Fruit fly (Drosophila melanogaster): Measurements from ENCODE around the gene CG9331.
A peak's percentile ranks its signal among the peaks of the same experiment; 100 is the strongest.

The CG9331 gene

DNA sequence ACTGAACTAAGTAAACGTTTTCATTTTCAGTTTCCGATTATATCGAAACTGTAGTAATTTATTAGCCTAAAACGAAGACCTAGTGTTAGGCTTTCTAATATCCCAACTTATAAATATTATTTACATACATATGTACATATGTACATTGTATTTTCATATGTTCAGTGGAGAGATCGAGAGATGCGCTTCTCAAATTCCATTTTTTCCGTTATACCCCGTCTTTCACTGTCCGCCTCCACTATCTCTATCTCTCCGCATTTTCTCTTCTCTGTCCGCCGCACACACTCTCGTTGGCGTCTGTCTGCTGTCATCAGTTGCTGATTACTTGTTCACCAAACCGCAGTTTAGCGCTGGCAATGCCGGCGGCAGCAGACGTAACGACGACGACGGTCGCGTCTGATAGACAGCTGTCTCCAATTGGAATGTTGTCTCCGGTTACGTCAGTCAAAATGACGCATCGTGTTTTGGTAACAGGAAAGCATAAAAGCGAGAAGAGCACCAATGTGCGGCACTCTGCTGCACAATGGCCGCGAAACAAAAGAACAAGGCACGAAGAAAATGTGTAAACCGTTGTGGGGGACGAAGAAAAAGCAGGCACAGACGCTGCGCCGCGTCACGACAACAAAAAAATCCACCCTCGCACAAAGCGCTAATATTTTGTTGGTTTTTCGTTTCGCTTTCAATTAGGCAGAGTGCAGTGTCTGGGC, at the start of gene CG9331:
Gene CG9331 (plus strand): TSS at position 340 of the 707 bp plus-strand sequence.
- TF ChIP-seq pan (optimal IDR thresholded peaks at IDR 0.05): no peak
- TF ChIP-seq EcR (GFP tag; optimal IDR thresholded peaks at IDR 0.05): no peak
- TF ChIP-seq Dll (optimal IDR thresholded peaks at IDR 0.05): no peak
- no peak for TF ChIP-seq usp (GFP tag; optimal IDR thresholded peaks at IDR 0.05)
- TF ChIP-seq psq (optimal IDR thresholded peaks at IDR 0.05): no peak
- TF ChIP-seq CG8478 (optimal IDR thresholded peaks at IDR 0.05): no peak

dm6 chr2L:20773453-20774054, 49.1 kb upstream of the CG9331 start:
- TF ChIP-seq CG8478 (optimal IDR thresholded peaks at IDR 0.05) (no peak), EcR (GFP tag; optimal IDR thresholded peaks at IDR 0.05) (no peak), Dll (optimal IDR thresholded peaks at IDR 0.05) (no peak), psq (optimal IDR thresholded peaks at IDR 0.05) (no peak), pan (optimal IDR thresholded peaks at IDR 0.05) (no peak), usp (GFP tag; optimal IDR thresholded peaks at IDR 0.05) (no peak)

DNA sequence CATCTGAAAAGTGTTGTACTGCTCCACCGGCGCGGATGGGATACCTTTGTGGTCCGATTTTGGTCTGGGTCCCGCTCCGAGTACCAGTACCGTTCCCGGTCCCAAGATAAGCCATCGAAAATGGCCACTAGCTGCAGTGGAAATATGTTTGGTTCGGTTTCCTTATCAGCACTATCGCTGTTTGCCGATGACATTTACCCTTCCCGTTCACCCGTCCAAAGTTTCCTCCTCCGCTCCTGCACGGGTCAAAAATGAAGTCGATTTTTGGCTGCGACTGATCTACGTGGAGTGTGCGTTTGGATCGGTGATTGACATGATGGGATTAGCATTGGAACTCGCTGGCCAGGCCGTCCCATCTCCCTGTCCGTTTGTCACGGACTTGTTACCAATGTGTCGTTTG, 48.2 kb upstream of the CG9331 start:
- TF ChIP-seq pan (optimal IDR thresholded peaks at IDR 0.05) (no peak), usp (GFP tag; optimal IDR thresholded peaks at IDR 0.05) (no peak), EcR (GFP tag; optimal IDR thresholded peaks at IDR 0.05) (no peak), psq (optimal IDR thresholded peaks at IDR 0.05) (no peak), CG8478 (optimal IDR thresholded peaks at IDR 0.05) (no peak), Dll (optimal IDR thresholded peaks at IDR 0.05) (no peak)

DNA sequence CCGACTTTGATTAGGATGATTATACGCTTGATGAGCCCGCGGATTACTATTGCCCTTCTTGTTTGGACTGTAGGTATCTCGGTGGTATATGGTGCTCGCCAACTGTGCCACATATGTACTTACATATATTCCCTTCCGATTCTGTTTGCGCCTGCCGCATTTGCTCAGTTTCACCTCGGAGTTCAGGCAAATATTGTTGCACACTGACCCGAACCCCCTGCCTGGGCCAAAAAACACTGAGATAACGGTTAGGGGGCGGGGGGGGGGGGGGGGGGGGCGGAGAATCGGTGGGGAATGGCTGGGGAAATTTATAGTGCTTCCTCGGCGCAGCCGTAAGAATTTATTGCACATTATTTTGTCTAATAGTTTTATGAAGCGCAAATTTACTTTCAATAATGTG, 46.7 kb upstream of the CG9331 start:
- TF ChIP-seq Dll (optimal IDR thresholded peaks at IDR 0.05): no peak
- no peak for TF ChIP-seq CG8478 (optimal IDR thresholded peaks at IDR 0.05)
- TF ChIP-seq EcR (GFP tag; optimal IDR thresholded peaks at IDR 0.05): no peak
- no peak for TF ChIP-seq pan (optimal IDR thresholded peaks at IDR 0.05)
- no peak for TF ChIP-seq psq (optimal IDR thresholded peaks at IDR 0.05)
- no peak for TF ChIP-seq usp (GFP tag; optimal IDR thresholded peaks at IDR 0.05)

DNA sequence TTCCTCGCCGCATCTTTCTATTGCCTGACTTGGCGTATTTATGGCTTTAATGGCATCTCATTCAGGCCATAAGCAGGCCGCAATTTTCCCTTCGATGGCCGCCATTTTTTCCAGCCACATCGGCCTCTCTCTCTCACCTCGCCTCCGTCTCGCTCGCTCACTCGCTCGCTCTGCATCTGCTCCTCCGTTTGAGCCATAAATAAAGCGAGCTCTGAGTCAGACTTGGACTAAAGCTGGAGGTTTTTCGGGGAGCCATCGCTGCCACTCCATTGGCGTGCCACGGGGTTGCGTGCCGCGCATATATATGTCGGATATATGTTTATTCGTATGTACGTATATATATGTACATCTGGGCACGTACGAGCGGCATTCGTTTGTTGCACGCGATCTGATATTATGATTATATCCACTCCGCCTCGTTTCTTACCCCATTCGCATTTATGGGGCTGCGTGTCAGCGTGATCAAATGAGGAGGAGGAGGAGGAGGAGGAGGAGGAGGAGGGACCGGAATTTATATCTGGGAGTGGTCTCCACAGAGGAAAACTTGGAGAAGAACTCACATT, 45.6 kb upstream of the CG9331 start:
- no peak for TF ChIP-seq EcR (GFP tag; optimal IDR thresholded peaks at IDR 0.05)
- no peak for TF ChIP-seq pan (optimal IDR thresholded peaks at IDR 0.05)
- TF ChIP-seq CG8478 (optimal IDR thresholded peaks at IDR 0.05): no peak
- TF ChIP-seq Dll (optimal IDR thresholded peaks at IDR 0.05): no peak
- no peak for TF ChIP-seq psq (optimal IDR thresholded peaks at IDR 0.05)
- TF ChIP-seq usp (GFP tag; optimal IDR thresholded peaks at IDR 0.05): no peak

dm6 chr2L:20778380-20778779, 44.2 kb upstream of the CG9331 start:
- no peak for TF ChIP-seq psq (optimal IDR thresholded peaks at IDR 0.05)
- no peak for TF ChIP-seq Dll (optimal IDR thresholded peaks at IDR 0.05)
- no peak for TF ChIP-seq EcR (GFP tag; optimal IDR thresholded peaks at IDR 0.05)
- TF ChIP-seq pan (optimal IDR thresholded peaks at IDR 0.05): no peak
- TF ChIP-seq usp (GFP tag; optimal IDR thresholded peaks at IDR 0.05): no peak
- no peak for TF ChIP-seq CG8478 (optimal IDR thresholded peaks at IDR 0.05)

- TF ChIP-seq psq (optimal IDR thresholded peaks at IDR 0.05) (no peak), pan (optimal IDR thresholded peaks at IDR 0.05) (no peak), Dll (optimal IDR thresholded peaks at IDR 0.05) (no peak), usp (GFP tag; optimal IDR thresholded peaks at IDR 0.05) (no peak), EcR (GFP tag; optimal IDR thresholded peaks at IDR 0.05) (no peak), CG8478 (optimal IDR thresholded peaks at IDR 0.05) (no peak)
Measured at dm6 chr2L:20780768-20781167, 41.9 kb upstream of the CG9331 start.

- TF ChIP-seq psq (optimal IDR thresholded peaks at IDR 0.05) (no peak), usp (GFP tag; optimal IDR thresholded peaks at IDR 0.05) (no peak), Dll (optimal IDR thresholded peaks at IDR 0.05) (peak; percentile 55), pan (optimal IDR thresholded peaks at IDR 0.05) (no peak)
Measured at dm6 chr2L:20783044-20783443, 39.6 kb upstream of the CG9331 start.

DNA sequence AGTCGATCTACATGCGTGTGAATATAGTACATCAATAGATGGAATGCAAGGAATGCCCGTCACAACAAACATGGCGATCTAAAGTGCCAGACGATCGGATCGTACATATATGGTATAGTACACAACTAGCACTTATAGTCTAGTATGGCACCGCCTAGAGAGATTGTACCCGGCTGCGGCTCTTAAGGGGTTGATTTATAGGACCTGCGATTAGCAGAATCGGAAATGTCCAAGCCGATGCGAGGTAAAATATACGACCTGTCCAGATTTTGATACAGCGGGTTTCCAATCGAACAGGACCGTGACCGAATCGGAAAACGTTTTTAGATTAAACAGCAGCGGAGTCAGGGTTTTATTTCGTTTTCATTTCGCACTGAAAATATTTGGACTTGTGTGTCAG, 38.7 kb upstream of the CG9331 start:
- TF ChIP-seq pan (optimal IDR thresholded peaks at IDR 0.05): no peak
- no peak for TF ChIP-seq psq (optimal IDR thresholded peaks at IDR 0.05)
- TF ChIP-seq Dll (optimal IDR thresholded peaks at IDR 0.05): no peak
- TF ChIP-seq EcR (GFP tag; optimal IDR thresholded peaks at IDR 0.05): no peak
- TF ChIP-seq CG8478 (optimal IDR thresholded peaks at IDR 0.05): no peak
- TF ChIP-seq usp (GFP tag; optimal IDR thresholded peaks at IDR 0.05): no peak

DNA sequence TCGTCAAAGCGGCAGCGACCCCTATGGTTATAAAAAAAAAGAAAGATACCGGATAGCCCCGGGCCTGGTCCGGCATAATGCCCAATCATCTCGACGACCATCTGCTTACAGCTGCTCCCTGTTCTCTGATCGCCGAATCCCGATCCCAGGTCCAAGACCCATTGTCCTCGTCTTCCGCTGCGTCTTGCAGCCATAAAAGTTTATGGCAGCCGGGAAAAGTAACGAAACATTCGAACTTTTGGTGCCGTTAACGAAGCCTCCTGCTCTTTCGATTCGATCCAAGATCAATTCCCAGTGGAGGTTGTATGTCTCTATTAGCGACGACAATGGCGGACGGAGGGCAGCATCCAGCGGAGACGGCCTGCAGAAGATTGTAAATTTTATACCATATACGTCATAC, 37.3 kb upstream of the CG9331 start:
- no peak for TF ChIP-seq CG8478 (optimal IDR thresholded peaks at IDR 0.05)
- TF ChIP-seq EcR (GFP tag; optimal IDR thresholded peaks at IDR 0.05): no peak
- TF ChIP-seq pan (optimal IDR thresholded peaks at IDR 0.05): no peak
- TF ChIP-seq psq (optimal IDR thresholded peaks at IDR 0.05): no peak
- no peak for TF ChIP-seq Dll (optimal IDR thresholded peaks at IDR 0.05)
- no peak for TF ChIP-seq usp (GFP tag; optimal IDR thresholded peaks at IDR 0.05)

DNA sequence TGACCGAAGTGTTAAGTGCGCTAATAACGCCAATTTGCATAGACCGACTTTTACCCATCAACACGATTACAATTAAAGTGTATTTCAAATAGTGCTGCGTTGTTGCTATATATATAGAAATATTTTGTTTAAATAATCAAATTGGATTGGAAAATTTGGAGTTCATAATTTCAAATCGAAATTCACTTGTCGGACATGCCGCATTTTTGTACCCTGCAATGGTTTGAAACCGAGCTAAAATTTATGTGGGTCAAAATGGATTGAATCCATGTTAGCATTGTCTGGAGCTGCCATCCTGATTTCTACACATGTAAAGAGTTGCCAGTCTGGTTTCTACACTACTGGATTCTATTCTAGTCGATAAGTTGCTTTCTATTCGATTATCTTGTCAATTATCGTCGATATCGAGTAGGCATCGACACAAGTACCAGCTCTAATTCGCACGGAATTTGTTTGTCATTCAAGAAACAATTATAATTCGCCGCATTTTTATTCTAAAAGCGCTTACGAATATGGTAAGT, 35.3 kb upstream of the CG9331 start, which contains the start of gene Pomp:
Gene Pomp (plus strand): TSS at position 386 of the 521 bp plus-strand sequence.
- TF ChIP-seq EcR (GFP tag; optimal IDR thresholded peaks at IDR 0.05): no peak
- no peak for TF ChIP-seq Dll (optimal IDR thresholded peaks at IDR 0.05)
- no peak for TF ChIP-seq CG8478 (optimal IDR thresholded peaks at IDR 0.05)
- peak; percentile 78 for TF ChIP-seq pan (optimal IDR thresholded peaks at IDR 0.05)
- TF ChIP-seq psq (optimal IDR thresholded peaks at IDR 0.05): peak; percentile 24

- TF ChIP-seq usp (GFP tag; optimal IDR thresholded peaks at IDR 0.05) (no peak), EcR (GFP tag; optimal IDR thresholded peaks at IDR 0.05) (no peak), psq (optimal IDR thresholded peaks at IDR 0.05) (no peak), Dll (optimal IDR thresholded peaks at IDR 0.05) (no peak), pan (optimal IDR thresholded peaks at IDR 0.05) (no peak), CG8478 (optimal IDR thresholded peaks at IDR 0.05) (no peak)
Measured at dm6 chr2L:20788050-20788449, 34.6 kb upstream of the CG9331 start.

Measured in whole organism.